Worm (Caenorhabditis elegans): ENCODE data around the gene npp-3.
A peak's percentile ranks its signal among the peaks of the same experiment; 100 is the strongest.

The npp-3 gene

ce11 chrII:11874674-11875198 is at the start of gene npp-3, which contains the start of gene top-2:
Gene npp-3 (minus strand): TSS chrII:11874788.
Gene top-2 (plus strand): TSS chrII:11875148.
- peak; percentile 89 for TF ChIP-seq sma-3 (GFP tag; optimal IDR thresholded peaks at IDR 0.05)
- no peak for TF ChIP-seq mbf-1 (tag; optimal IDR thresholded peaks at IDR 0.05)
- TF ChIP-seq mdl-1 (tag; optimal IDR thresholded peaks at IDR 0.05), result peak in 1 of 2 experiments; percentile 62
- no peak for TF ChIP-seq skn-1 (tag; optimal IDR thresholded peaks at IDR 0.05)
- no peak for TF ChIP-seq ztf-4 (tag; optimal IDR thresholded peaks at IDR 0.05)
- TF ChIP-seq mab-5 (tag; optimal IDR thresholded peaks at IDR 0.05), result peak; percentile 85
- TF ChIP-seq nhr-237 (tag; optimal IDR thresholded peaks at IDR 0.05), result peak; percentile 27
- no peak for TF ChIP-seq nhr-77 (tag; optimal IDR thresholded peaks at IDR 0.05)
- TF ChIP-seq elt-3 (tag; optimal IDR thresholded peaks at IDR 0.05), result no peak
- TF ChIP-seq nhr-129 (tag; optimal IDR thresholded peaks at IDR 0.05), result peak; percentile 96
- TF ChIP-seq dmd-4 (tag; optimal IDR thresholded peaks at IDR 0.05), result no peak
- TF ChIP-seq nhr-23 (tag; optimal IDR thresholded peaks at IDR 0.05), result no peak
- no peak for TF ChIP-seq nhr-12 (tag; optimal IDR thresholded peaks at IDR 0.05)
- TF ChIP-seq ama-1 (optimal IDR thresholded peaks at IDR 0.05), result no peak
- no peak for TF ChIP-seq ztf-11 (tag; optimal IDR thresholded peaks at IDR 0.05)
- TF ChIP-seq ztf-1 (GFP tag; conservative IDR thresholded peaks at IDR 0.05), result no peak
- TF ChIP-seq ZK546.5 (tag; optimal IDR thresholded peaks at IDR 0.05), result peak; percentile 79
- peak; percentile 95 for TF ChIP-seq lin-13 (GFP tag; optimal IDR thresholded peaks at IDR 0.05)
- no peak for TF ChIP-seq unc-39 (tag; optimal IDR thresholded peaks at IDR 0.05)
- no peak for TF ChIP-seq peb-1 (tag; optimal IDR thresholded peaks at IDR 0.05)
- no peak for TF ChIP-seq lin-39 (tag; optimal IDR thresholded peaks at IDR 0.05)
- TF ChIP-seq crh-2 (tag; optimal IDR thresholded peaks at IDR 0.05), result peak; percentile 96
- TF ChIP-seq lsy-2 (tag; optimal IDR thresholded peaks at IDR 0.05), result peak; percentile 99
- peak; percentile 92 for TF ChIP-seq sma-9 (GFP tag; optimal IDR thresholded peaks at IDR 0.05)
- no peak for TF ChIP-seq sma-9 (tag; optimal IDR thresholded peaks at IDR 0.05)
- no peak for TF ChIP-seq alr-1 (tag; optimal IDR thresholded peaks at IDR 0.05)
- peak; percentile 92 for TF ChIP-seq nhr-21 (tag; optimal IDR thresholded peaks at IDR 0.05)
- TF ChIP-seq blmp-1 (tag; optimal IDR thresholded peaks at IDR 0.05; ENCODE audit: insufficient read depth), result peak; percentile 16
- peak; percentile 94 for TF ChIP-seq nhr-25 (tag; optimal IDR thresholded peaks at IDR 0.05)
- peak; percentile 45 for TF ChIP-seq ceh-82 (tag; optimal IDR thresholded peaks at IDR 0.05)
- TF ChIP-seq sem-4 (tag; optimal IDR thresholded peaks at IDR 0.05), result peak; percentile 69
- TF ChIP-seq nhr-6 (tag; optimal IDR thresholded peaks at IDR 0.05), result peak; percentile 79
- peak; percentile 78 for TF ChIP-seq zag-1 (tag; optimal IDR thresholded peaks at IDR 0.05)
- TF ChIP-seq gmeb-1 (tag; optimal IDR thresholded peaks at IDR 0.05), result peak; percentile 98
- peak; percentile 45 for TF ChIP-seq nhr-10 (tag; optimal IDR thresholded peaks at IDR 0.05)
- TF ChIP-seq aly-2 (tag; optimal IDR thresholded peaks at IDR 0.05), result no peak
- TF ChIP-seq fos-1 (tag; optimal IDR thresholded peaks at IDR 0.05), result peak; percentile 87
- TF ChIP-seq lin-11 (tag; optimal IDR thresholded peaks at IDR 0.05), result peak; percentile 94
- TF ChIP-seq snpc-4 (tag; optimal IDR thresholded peaks at IDR 0.05), result peak; percentile 79
- no peak for TF ChIP-seq elt-1 (tag; optimal IDR thresholded peaks at IDR 0.05)
- no peak for TF ChIP-seq unc-62 (GFP tag; optimal IDR thresholded peaks at IDR 0.05)
- peak; percentile 80 for TF ChIP-seq nhr-11 (tag; optimal IDR thresholded peaks at IDR 0.05)
- TF ChIP-seq unc-55 (GFP tag; optimal IDR thresholded peaks at IDR 0.05), result peak; percentile 97
- TF ChIP-seq ceh-16 (tag; optimal IDR thresholded peaks at IDR 0.05), result peak; percentile 75
- TF ChIP-seq egl-27 (tag; optimal IDR thresholded peaks at IDR 0.05), result peak; percentile 83
- TF ChIP-seq R02D3.7 (tag; optimal IDR thresholded peaks at IDR 0.05), result peak; percentile 72
- TF ChIP-seq F13H6.1 (tag; optimal IDR thresholded peaks at IDR 0.05), result peak; percentile 91
- TF ChIP-seq Y55F3AM.14 (GFP tag; optimal IDR thresholded peaks at IDR 0.05), result peak; percentile 68
- TF ChIP-seq C34F6.9 (tag; optimal IDR thresholded peaks at IDR 0.05), result peak; percentile 96
